Worm (Caenorhabditis elegans) whole organism, late embryonic: Measurements from ENCODE around the gene cup-14.

ENCODE experiments used
- ceh-30 ChIP-seq: fragments of 150-350 bp; optimal IDR thresholded peaks from 2 replicates; lab custom pipeline; 2014; ENCODE audit warnings: missing biosample characterization, missing genetic modification characterization
- nfya-1 ChIP-seq: sonication (generic microtip); optimal IDR thresholded peaks from 2 replicates; lab custom pipeline; 2017; ENCODE audit warnings: missing genetic modification characterization, mild to moderate bottlenecking, missing compliant biosample characterization, antibody characterized with exemption, moderate library complexity
- pqm-1 ChIP-seq: sonication (generic microtip); optimal IDR thresholded peaks from 2 replicates; lab custom pipeline; 2016; ENCODE audit warnings: missing genetic modification characterization, missing compliant biosample characterization
- unc-42 ChIP-seq: sonication (generic microtip); optimal IDR thresholded peaks from 2 replicates; lab custom pipeline; 2016; ENCODE audit warnings: missing genotype, missing genetic modification characterization, missing compliant biosample characterization

DNA sequence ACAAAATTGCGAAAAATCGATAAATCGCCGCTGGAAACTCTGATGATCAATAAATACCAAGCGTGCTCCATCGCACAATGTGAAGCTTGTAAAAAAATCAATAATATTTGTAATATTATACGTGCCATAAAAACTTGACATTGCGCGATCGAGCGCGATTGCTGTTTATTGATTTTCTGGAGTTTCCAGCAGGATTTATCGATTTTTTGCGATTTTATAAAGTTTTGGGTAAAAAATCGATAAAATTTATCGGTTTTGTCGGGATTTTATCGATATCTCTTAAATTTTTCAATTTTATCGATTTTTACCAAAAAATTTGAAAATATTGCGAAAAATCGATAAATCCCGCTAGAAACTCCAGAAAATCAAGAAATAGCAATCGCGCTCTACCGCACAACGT, 27.7 kb upstream of the cup-14 start:
- TF ChIP-seq pqm-1 (tag; lab: Kevin White, UChicago) (no peak), ceh-30 (no peak), nfya-1 (no peak), unc-42 (tag; lab: Kevin White, UChicago) (no peak)
